Worm (Caenorhabditis elegans) whole organism, L3 larva: ENCODE results near the gene Y51H4A.24.

ENCODE experiments used
- R02D3.7 ChIP-seq: fragments of 150-350 bp; optimal IDR thresholded peaks from 2 replicates; lab custom pipeline; 2014; ENCODE audit warnings: missing biosample characterization, missing genetic modification characterization
- ceh-82 ChIP-seq: fragments of 150-350 bp; optimal IDR thresholded peaks from 2 replicates; lab custom pipeline; 2014; ENCODE audit warnings: missing biosample characterization, missing genetic modification characterization
- fkh-2 ChIP-seq: fragments of 150-350 bp; optimal IDR thresholded peaks from 2 replicates; lab custom pipeline; 2014; ENCODE audit warnings: missing biosample characterization, missing genetic modification reagents, missing genetic modification characterization
- hmg-11 ChIP-seq: sonication (generic microtip); optimal IDR thresholded peaks from 2 replicates; lab custom pipeline; 2016; ENCODE audit warnings: missing genetic modification characterization, missing compliant biosample characterization
- mdl-1 ChIP-seq: fragments of 150-350 bp; optimal IDR thresholded peaks from 2 replicates; lab custom pipeline; 2014; ENCODE audit warnings: missing biosample characterization, missing genetic modification characterization
- nhr-237 ChIP-seq: fragments of 150-350 bp; optimal IDR thresholded peaks from 2 replicates; lab custom pipeline; 2014; ENCODE audit warnings: missing biosample characterization, missing genetic modification characterization
- nhr-76 ChIP-seq: fragments of 150-350 bp; sonication (generic microtip); optimal IDR thresholded peaks from 5 replicates; lab custom pipeline; 2014; ENCODE audit warnings: missing biosample characterization, missing genetic modification characterization
- nhr-77 ChIP-seq: fragments of 150-350 bp; optimal IDR thresholded peaks from 2 replicates; lab custom pipeline; 2014; ENCODE audit warnings: missing biosample characterization, missing genetic modification characterization
- pqm-1 ChIP-seq: fragments of 150-350 bp; optimal IDR thresholded peaks from 2 replicates; lab custom pipeline; 2017; ENCODE audit warnings: missing biosample characterization, missing genetic modification characterization, inconsistent platforms
- snpc-4 ChIP-seq: fragments of 150-350 bp; optimal IDR thresholded peaks from 2 replicates; lab custom pipeline; 2014; ENCODE audit warnings: missing biosample characterization, missing genetic modification characterization
- unc-39 ChIP-seq: sonication (generic microtip); optimal IDR thresholded peaks from 4 replicates; lab custom pipeline; 2017; ENCODE audit warnings: missing biosample characterization, missing genetic modification characterization
- ztf-4 ChIP-seq: fragments of 150-350 bp; optimal IDR thresholded peaks from 2 replicates; lab custom pipeline; 2014; ENCODE audit warnings: missing biosample characterization, missing genetic modification characterization

- TF ChIP-seq fkh-2 (no peak), hmg-11 (tag; lab: Kevin White, UChicago) (no peak), R02D3.7 (no peak), ceh-82 (tag; lab: Kevin White, UChicago) (no peak), nhr-77 (tag; lab: Kevin White, UChicago) (no peak), nhr-76 (tag; lab: Kevin White, UChicago) (no peak), unc-39 (tag; lab: Kevin White, UChicago) (no peak), nhr-237 (tag; lab: Kevin White, UChicago) (no peak), pqm-1 (no peak), mdl-1 (tag; lab: Kevin White, UChicago) (no peak), ztf-4 (tag; lab: Kevin White, UChicago) (no peak), snpc-4 (tag; lab: Kevin White, UChicago) (no peak)
Observed at ce11 chrIV:16776915-16777314, 36.2 kb upstream of the Y51H4A.24 start.
